Fruit fly (Drosophila melanogaster): Measurements from ENCODE around the gene SP1029.

DNA sequence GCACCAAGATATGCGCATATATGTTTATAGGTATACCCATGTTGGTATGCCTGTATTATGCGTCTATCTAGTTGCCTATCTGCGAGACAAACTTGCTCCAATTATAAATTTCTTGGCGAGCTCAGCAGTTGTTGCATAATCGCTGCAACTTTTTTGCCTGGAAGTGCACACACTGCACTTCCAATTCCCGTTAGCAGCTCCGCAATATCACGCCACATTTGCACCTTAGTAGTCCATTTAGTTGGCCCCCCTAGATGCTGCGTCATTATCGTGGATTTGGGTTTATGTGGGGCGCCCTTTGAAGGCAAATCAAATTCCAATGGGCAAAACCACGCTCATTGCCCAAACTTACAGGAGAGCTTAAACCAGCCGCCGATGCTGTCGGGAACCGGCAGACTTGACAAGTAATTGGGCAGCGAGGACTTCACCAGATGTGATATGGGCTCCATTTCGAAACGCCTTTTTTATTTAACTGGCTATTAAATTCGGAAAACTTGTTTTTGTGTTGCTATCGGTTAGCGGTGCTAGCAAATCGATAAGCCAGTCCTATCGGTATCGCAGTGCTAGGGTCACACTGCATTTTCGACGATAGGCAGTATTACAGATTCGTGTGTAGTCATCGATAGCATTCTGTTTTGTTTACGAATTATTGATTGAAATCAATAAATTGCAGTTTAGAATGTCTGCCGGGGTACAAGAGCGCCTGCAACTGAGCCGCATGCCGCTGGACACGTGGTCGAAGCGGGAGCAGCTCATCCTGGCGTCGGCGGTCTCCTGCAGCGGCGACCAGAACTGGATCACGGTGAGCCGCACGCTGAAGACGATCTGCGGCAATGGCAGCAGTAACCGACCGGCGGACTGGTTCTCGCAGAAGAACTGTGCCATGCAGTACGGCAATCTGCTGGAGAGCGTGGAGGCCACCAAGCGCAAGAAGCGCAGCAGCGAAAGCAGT, 27.1 kb downstream of the SP1029 start, which contains the start of the genes Cisd2 and Brd8:
- no peak for TF ChIP-seq Blimp-1 (GFP tag; optimal IDR thresholded peaks at IDR 0.05)
- no peak for TF ChIP-seq mam (GFP tag; optimal IDR thresholded peaks at IDR 0.05)
- TF ChIP-seq CG10366 (GFP tag; IDR thresholded peaks at IDR 0.05) = no peak
- no peak for TF ChIP-seq Max (GFP tag; optimal IDR thresholded peaks at IDR 0.05)
- no peak for TF ChIP-seq Tbp (GFP tag; optimal IDR thresholded peaks at IDR 0.05)
- peak; percentile 54 for TF ChIP-seq sd (tag; optimal IDR thresholded peaks at IDR 0.05)
- no peak for TF ChIP-seq Hr39 (optimal IDR thresholded peaks at IDR 0.05)
- peak; percentile 95 for TF ChIP-seq Sry-δ (GFP tag; optimal IDR thresholded peaks at IDR 0.05)
- TF ChIP-seq CG17361 (GFP tag; IDR thresholded peaks at IDR 0.05) = 0 out of 3 replicates have a peak, but pooled peaks have one; percentile 14
- TF ChIP-seq ci (GFP tag; IDR thresholded peaks at IDR 0.05) = peak; percentile 35; the same call in 1 of the 3 replicates
- no peak for TF ChIP-seq CG17385 (GFP tag; optimal IDR thresholded peaks at IDR 0.05)
- peak; percentile 91 for TF ChIP-seq BEAF-32 (GFP tag; optimal IDR thresholded peaks at IDR 0.05)
- no peak for TF ChIP-seq CG10274 (GFP tag; optimal IDR thresholded peaks at IDR 0.05)
